ENCODE assay signal across 3 worm cellular contexts in genomic region chrX:17683698-17684097, ce11.
A peak's percentile ranks its signal among the peaks of the same experiment; 100 is the strongest.
TF ChIP-seq lines count a peak whose summit lies in the region.

No protein-coding gene starts in this region.

TF ChIP-seq in whole organism, L1 larva, 84 proteins besides CTCF, POLR2A, EP300 and RAD21:
- TF ChIP-seq dsc-1 (tag; optimal IDR thresholded peaks at IDR 0.05; lab: Kevin White, UChicago): no peak
- no peak for TF ChIP-seq fkh-10 (GFP tag; optimal IDR thresholded peaks at IDR 0.05; lab: Kevin White, UChicago)
- no peak for TF ChIP-seq nhr-20 (tag; optimal IDR thresholded peaks at IDR 0.05; lab: Kevin White, UChicago)
- no peak for TF ChIP-seq elt-3 (tag; optimal IDR thresholded peaks at IDR 0.05; lab: Kevin White, UChicago)
- no peak for TF ChIP-seq lin-15B (tag; optimal IDR thresholded peaks at IDR 0.05; lab: Kevin White, UChicago)
- no peak for TF ChIP-seq C16A3.4 (tag; optimal IDR thresholded peaks at IDR 0.05; lab: Kevin White, UChicago)
- TF ChIP-seq mab-9 (GFP tag; IDR thresholded peaks at IDR 0.05; lab: Robert Waterston, UW): no peak
- TF ChIP-seq lir-3 (tag; optimal IDR thresholded peaks at IDR 0.05; lab: Kevin White, UChicago; ENCODE audit: poor library complexity): no peak
- TF ChIP-seq irx-1 (tag; optimal IDR thresholded peaks at IDR 0.05; lab: Kevin White, UChicago): no peak
- TF ChIP-seq hlh-4 (tag; optimal IDR thresholded peaks at IDR 0.05; lab: Kevin White, UChicago): no peak
- TF ChIP-seq ztf-4 (tag; optimal IDR thresholded peaks at IDR 0.05; lab: Kevin White, UChicago): no peak
- TF ChIP-seq nhr-12 (tag; optimal IDR thresholded peaks at IDR 0.05; lab: Kevin White, UChicago): no peak
- TF ChIP-seq blmp-1 (tag; optimal IDR thresholded peaks at IDR 0.05; lab: Kevin White, UChicago): peak; percentile 58
- TF ChIP-seq mep-1 (tag; optimal IDR thresholded peaks at IDR 0.05; lab: Kevin White, UChicago): no peak
- peak; percentile 71 for TF ChIP-seq nhr-85 (tag; lab: Kevin White, UChicago)

TF ChIP-seq in whole organism, L3 larva, 47 proteins besides CTCF, POLR2A, EP300 and RAD21:
- TF ChIP-seq jun-1 (tag; optimal IDR thresholded peaks at IDR 0.05; lab: Kevin White, UChicago): no peak
- TF ChIP-seq elt-3 (tag; optimal IDR thresholded peaks at IDR 0.05; lab: Kevin White, UChicago): no peak
- TF ChIP-seq nhr-23 (tag; optimal IDR thresholded peaks at IDR 0.05; lab: Kevin White, UChicago): peak; percentile 31

TF ChIP-seq in whole organism, L4 larva, 104 proteins besides CTCF, POLR2A, EP300 and RAD21:
- no peak for TF ChIP-seq aha-1 (tag; lab: Kevin White, UChicago)
- peak in 1 of 2 experiments; percentile 86 for TF ChIP-seq unc-62 (GFP tag; optimal IDR thresholded peaks at IDR 0.05 in 1 of 2; lab: Kevin White, UChicago)
- TF ChIP-seq unc-62 (tag; optimal IDR thresholded peaks at IDR 0.05; lab: Kevin White, UChicago): no peak
- no peak for TF ChIP-seq ama-1 (optimal IDR thresholded peaks at IDR 0.05; lab: Kevin White, UChicago)
- TF ChIP-seq T20F7.1 (GFP tag; optimal IDR thresholded peaks at IDR 0.05; lab: Kevin White, UChicago): no peak
- TF ChIP-seq daf-16 (GFP tag; optimal IDR thresholded peaks at IDR 0.05; lab: Kevin White, UChicago): no peak
- no peak for TF ChIP-seq daf-16 (tag; optimal IDR thresholded peaks at IDR 0.05; lab: Kevin White, UChicago)
- peak; percentile 16 for TF ChIP-seq nhr-28 (tag; optimal IDR thresholded peaks at IDR 0.05; lab: Kevin White, UChicago)

Comparison
In these comparisons a context has a peak if more than half of its experiments do, and no peak if none do; other contexts are left out.
1. Of the 29 proteins assayed by ChIP-seq in both whole organism, L4 larva and whole organism, L1 larva: peak only in whole organism, L4 larva: nhr-28; only in whole organism, L1 larva: none; in both: none; in neither: 27; mixed calls (peak in some experiments, not most) for 1.